Worm (Caenorhabditis elegans) whole organism, L1 larva: Measurements from ENCODE around the gene grd-12.
A peak's percentile ranks its signal among the peaks of the same experiment; 100 is the strongest.

Source experiments
- aly-2 ChIP-seq: fragments of 150-350 bp; optimal IDR thresholded peaks from 2 replicates; lab custom pipeline; 2014; ENCODE audit warnings: missing biosample characterization, missing genetic modification characterization
- ceh-82 ChIP-seq, 3 experiments: fragments of 150-350 bp in 1 of 3; sonication (generic microtip) in 2 of 3; optimal IDR thresholded peaks; 2 replicates each; lab custom pipeline; 2014 to 2017; ENCODE audit warnings: missing biosample characterization in 3 of 3, missing genetic modification characterization in 3 of 3
- efl-1 ChIP-seq, 4 experiments: fragments of 150-350 bp; optimal IDR thresholded peaks in 3 of 4; peaks in 1 of 4; 1 replicate in 1 of 4; 2 replicates in 3 of 4; lab custom pipeline; 2014; ENCODE audit warnings: missing biosample characterization in 2 of 4, missing genetic modification characterization in 2 of 4, missing genetic modification reagents in 2 of 4
- fkh-8 ChIP-seq: sonication (generic microtip); optimal IDR thresholded peaks from 2 replicates; lab custom pipeline; 2016; ENCODE audit warnings: mild to moderate bottlenecking, missing genetic modification characterization, missing compliant biosample characterization
- nhr-85 ChIP-seq: sonication (generic microtip); peaks from one replicate; lab custom pipeline; 2016; ENCODE audit warnings: missing genetic modification characterization, inconsistent platforms, missing compliant biosample characterization

DNA sequence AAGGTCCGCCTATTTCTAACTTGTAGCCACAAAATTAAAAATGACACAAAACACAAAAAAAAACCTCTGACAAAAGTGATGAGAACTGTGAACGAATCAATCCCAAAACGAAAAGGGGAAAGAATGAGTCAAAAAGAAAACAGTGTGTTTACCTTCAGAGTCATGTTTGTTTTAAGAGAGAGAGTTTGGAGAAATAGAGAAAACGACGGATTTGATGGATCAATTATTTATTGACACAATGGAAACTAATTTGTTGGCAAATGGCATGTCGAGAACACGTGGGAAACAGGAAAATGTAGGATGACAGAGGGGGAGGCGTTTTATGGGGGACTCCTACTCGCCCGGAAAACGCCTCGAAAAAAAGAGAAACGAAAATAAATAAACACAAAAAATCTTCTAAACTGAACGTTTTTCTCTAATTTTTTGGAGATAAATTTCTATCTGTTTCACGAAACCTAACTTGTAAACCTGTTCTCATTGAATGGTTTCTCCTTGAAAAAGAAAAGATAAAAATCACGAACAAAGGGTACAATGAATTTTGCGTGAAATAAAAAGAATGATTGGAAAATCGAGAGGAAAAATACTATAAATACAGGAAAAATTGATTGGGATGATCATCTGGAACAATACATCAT is 38.6 kb downstream of the grd-12 start:
- TF ChIP-seq aly-2 (tag; lab: Kevin White, UChicago): no peak
- no peak for TF ChIP-seq fkh-8 (tag; lab: Kevin White, UChicago)
- TF ChIP-seq nhr-85 (tag; lab: Kevin White, UChicago): peak; percentile 86
- no peak for TF ChIP-seq ceh-82 (tag; optimal IDR thresholded peaks at IDR 0.05; lab: Kevin White, UChicago)
- TF ChIP-seq efl-1 (optimal IDR thresholded peaks at IDR 0.05; lab: Kevin White, UChicago): no peak
- TF ChIP-seq efl-1 (GFP tag; optimal IDR thresholded peaks at IDR 0.05 in 1 of 2; lab: Kevin White, UChicago): no peak
